Fruit fly (Drosophila melanogaster) Kc167 (cell line): Measurements from ENCODE around the gene Lkb1.

Experiments used
- Myc ChIP-seq: fragments of >200 bp; optimal IDR thresholded peaks from 2 replicates; lab custom pipeline; 2017; ENCODE audit warnings: missing external identifiers
- Sin3A ChIP-seq: fragments of >200 bp; optimal IDR thresholded peaks from 2 replicates; lab custom pipeline; 2018; ENCODE audit warnings: missing external identifiers
- h ChIP-seq: fragments of >200 bp; optimal IDR thresholded peaks from 3 replicates; lab custom pipeline; 2018; ENCODE audit warnings: missing external identifiers
- insv ChIP-seq: fragments of >200 bp; optimal IDR thresholded peaks from 3 replicates; lab custom pipeline; 2018; ENCODE audit warnings: missing external identifiers
- psq ChIP-seq: fragments of >200 bp; optimal IDR thresholded peaks from 2 replicates; lab custom pipeline; 2017; ENCODE audit warnings: missing external identifiers
- ttk ChIP-seq: sonication (Bioruptor generic); optimal IDR thresholded peaks from 2 replicates; lab custom pipeline; 2017; ENCODE audit warnings: missing external identifiers

Lkb1 gene

DNA sequence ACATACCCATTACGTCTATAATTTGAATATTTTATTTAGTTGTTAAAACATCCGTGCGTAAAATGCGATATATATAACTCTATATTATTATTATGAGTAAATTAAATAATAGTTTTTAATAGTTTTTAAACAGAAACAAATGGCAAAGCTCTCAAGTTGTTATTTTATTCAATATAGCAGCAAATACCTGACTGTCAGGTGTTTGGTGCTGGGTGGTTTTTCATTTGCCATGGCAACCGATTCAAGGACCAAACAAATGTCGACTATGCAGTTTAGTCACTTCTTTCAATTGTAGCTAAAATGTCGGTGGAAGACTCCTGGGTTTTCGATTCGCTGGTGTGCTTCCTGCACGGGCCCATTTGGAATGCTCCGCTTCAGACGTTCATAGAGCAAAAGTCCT lies 17.4 kb downstream of the Lkb1 start, which contains the start of gene CG14367:
CG14367 (plus strand) TSS at position 301 of the 400 bp plus-strand sequence.
- TF ChIP-seq Sin3A = no peak

DNA sequence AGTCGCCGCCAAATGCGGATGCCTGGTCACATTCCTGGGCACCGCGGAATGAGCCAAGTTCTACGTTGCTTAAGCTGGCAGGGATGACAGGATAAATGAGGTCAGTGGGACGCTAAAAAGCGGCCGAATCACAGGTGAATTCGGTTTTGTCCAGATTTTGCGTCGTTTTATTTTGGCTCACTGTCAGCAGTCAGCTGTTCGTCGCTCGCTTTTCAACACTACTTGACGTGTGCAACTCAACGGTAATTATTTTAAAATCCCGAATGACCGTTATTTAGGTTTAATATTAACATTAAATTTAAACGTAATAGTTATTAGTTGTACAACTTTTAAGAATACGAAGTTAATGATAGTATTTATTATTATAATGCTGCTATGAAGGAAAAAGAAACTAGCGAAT lies 23.0 kb downstream of the Lkb1 start:
- TF ChIP-seq Myc (lab: Kevin White, UChicago) (no peak), ttk (lab: Kevin White, UChicago) (no peak), Sin3A (no peak), h (lab: Kevin White, UChicago) (no peak), insv (lab: Kevin White, UChicago) (no peak), psq (lab: Kevin White, UChicago) (no peak)

DNA sequence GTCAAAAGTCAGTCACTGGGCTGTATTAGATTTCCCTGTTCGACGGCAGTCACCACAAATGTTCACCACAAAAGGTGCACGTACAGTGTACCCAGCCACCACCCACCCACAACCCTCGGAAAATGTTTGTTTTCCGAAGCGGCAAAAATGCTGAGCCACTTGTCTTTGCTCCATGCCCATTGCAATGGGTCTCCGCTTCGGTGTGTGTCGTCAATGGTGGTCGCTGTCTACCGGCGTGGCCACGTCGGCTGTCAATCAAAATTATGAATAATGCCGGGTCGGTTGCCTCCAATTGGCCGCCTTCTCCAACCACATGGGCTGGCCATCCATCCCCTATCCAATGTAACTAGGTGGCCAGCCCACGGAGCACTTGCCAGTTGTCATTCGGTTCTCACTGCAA lies 23.8 kb downstream of the Lkb1 start, which contains the start of gene ninaB:
ninaB (plus strand) TSS at position 374 of the 400 bp plus-strand sequence.
- TF ChIP-seq ttk (lab: Kevin White, UChicago) = no peak
- TF ChIP-seq psq (lab: Kevin White, UChicago) = no peak

- TF ChIP-seq insv (lab: Kevin White, UChicago) (no peak), Myc (lab: Kevin White, UChicago) (no peak), h (lab: Kevin White, UChicago) (no peak), ttk (lab: Kevin White, UChicago) (no peak), Sin3A (no peak), psq (lab: Kevin White, UChicago) (no peak)
Observed at dm6 chr3R:13700738-13701137, 24.4 kb downstream of the Lkb1 start, which contains the start of gene f-cup. Gene f-cup, minus strand, starts transcription at chr3R:13700838.

DNA sequence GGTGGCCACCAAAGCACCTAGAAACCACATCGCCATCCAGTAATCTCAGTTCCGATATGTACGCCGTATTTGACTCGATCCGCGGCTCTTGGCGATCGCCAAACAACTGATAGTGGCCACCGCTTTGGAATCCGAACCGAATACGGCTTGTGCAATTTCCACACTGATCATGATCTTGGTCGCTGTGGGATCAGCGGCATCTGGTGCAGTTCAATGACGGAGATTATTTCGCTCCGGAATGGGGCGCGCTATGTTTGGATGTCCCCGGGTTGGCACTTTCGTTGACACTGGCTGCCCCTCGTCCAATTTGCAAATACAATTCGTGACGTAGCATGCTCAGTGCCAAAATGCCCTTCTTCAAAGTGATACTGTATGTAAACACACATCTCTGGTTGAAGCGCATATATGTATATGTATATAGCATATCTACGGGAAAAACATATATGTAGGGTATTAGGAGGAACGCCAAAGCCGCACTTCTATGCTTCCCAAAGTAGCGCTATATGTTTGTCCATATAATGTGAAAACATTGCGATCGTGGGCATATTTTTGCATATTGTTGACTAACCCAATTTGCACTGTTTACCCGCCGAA lies 29.0 kb downstream of the Lkb1 start, which contains the start of gene Adgf-D:
Adgf-D (minus strand) TSS at position 111 of the 594 bp plus-strand sequence.
- no peak for TF ChIP-seq Myc (lab: Kevin White, UChicago)
- TF ChIP-seq psq (lab: Kevin White, UChicago) = no peak
- TF ChIP-seq h (lab: Kevin White, UChicago) = no peak

DNA sequence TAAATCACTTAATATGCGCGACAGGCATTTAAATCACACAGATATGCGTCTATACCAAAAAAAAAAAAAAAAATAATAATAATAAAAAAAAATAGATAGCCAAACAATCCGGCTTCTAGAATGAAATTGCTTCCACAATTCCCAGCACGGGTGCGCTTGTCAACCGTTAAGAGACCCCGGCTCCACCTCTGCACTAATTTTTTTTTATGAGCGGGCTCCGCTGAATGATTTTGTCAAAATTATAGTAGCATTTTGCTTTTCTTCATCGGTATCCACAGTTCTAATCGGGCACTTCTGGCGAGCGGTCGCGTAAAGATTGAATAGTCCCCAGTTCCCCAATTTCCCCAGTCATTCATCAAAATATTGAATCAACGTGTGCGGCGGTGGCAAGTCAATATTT lies 30.1 kb downstream of the Lkb1 start, which contains the start of gene Adgf-C:
Adgf-C (plus strand) TSS at position 301 of the 400 bp plus-strand sequence.
- TF ChIP-seq insv (lab: Kevin White, UChicago) (no peak), Myc (lab: Kevin White, UChicago) (no peak), ttk (lab: Kevin White, UChicago) (no peak)

DNA sequence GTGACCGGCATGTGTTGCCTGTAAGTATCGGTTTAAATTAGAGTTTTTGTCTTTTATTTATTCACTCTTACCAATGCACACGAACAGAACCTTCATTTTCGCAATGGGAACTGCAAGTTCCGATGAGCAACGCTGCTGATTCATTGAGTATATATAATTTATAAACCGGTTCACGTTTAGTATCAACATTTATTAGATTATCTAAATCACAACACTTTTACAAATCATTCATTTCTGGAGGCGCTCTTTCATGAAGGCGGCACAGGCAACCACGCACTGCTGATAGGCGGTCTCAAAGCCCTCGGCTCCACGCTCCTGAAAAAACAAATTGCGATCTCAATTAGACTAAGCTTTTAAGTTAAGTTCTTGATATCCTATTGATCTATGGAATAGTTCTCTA lies 33.5 kb downstream of the Lkb1 start, which contains the start of gene Argp:
Argp (minus strand) TSS at position 101 of the 400 bp plus-strand sequence.
- TF ChIP-seq h (lab: Kevin White, UChicago) (no peak), Myc (lab: Kevin White, UChicago) (no peak), ttk (lab: Kevin White, UChicago) (no peak), Sin3A (no peak), insv (lab: Kevin White, UChicago) (no peak)

DNA sequence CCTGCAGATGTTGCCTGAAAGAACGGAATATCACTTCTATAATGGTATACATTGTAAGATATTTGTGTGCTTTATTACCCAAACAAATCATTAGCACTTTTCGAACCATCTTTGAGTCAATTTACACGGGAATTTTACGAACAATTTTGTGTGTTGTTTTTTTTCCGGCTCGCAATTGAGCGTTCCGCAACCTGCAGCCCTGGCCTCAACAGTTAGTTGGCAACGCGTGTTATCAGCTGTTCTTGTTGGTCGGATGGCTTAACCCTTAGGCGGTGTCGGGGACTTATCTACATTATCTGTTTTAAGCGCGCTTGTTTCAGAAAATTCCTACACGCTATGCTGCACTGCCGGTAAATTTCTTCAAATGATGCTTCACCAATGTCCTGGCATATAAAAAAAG lies 34.3 kb downstream of the Lkb1 start:
- TF ChIP-seq insv (lab: Kevin White, UChicago) = no peak
- TF ChIP-seq Myc (lab: Kevin White, UChicago) = no peak
- no peak for TF ChIP-seq ttk (lab: Kevin White, UChicago)
- TF ChIP-seq h (lab: Kevin White, UChicago) = no peak
- no peak for TF ChIP-seq Sin3A
- TF ChIP-seq psq (lab: Kevin White, UChicago) = no peak

DNA sequence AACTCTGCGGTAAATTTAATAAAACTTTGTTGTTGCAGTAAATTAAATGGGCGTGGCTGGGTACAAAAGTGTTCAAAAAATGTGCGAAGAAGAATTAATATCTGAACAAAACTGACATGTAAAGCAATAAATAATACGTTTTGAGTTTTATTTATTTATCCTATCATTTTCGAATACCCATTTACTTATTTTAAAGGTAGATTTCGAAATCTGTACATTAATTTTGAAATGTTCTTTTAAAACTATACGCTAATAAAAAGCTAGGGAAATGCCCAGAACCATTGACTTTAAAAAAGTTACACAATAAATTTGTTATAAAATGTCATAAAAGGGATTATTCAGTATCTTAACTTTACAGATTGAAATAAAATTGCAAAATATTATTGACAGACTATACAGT lies 35.4 kb downstream of the Lkb1 start, which contains the start of the genes primo-1 and primo-2:
primo-1 (minus strand) TSS at position 101 of the 400 bp plus-strand sequence.
primo-2 (minus strand) TSS at position 101 of the 400 bp plus-strand sequence.
- TF ChIP-seq h (lab: Kevin White, UChicago) (no peak), Myc (lab: Kevin White, UChicago) (no peak), psq (lab: Kevin White, UChicago) (no peak), ttk (lab: Kevin White, UChicago) (no peak), Sin3A (no peak), insv (lab: Kevin White, UChicago) (no peak)

DNA sequence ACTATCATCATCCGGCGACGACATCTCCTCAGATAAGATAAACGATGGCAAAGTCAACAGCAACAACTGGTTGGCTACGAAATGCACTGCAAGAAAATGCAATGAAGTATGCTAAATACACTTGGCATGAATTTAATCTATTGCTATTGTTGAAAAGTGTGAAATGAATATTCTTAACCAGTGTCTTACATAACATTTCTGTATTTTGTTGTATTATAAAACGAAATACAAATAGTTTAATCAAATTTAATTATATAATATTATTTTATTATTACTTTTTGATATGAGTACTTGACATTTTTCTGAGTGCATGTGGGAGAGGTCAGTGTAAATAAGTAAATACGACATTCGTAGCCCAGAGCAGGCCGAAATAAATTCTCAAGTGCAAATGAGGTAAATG lies 37.2 kb downstream of the Lkb1 start:
- TF ChIP-seq ttk (lab: Kevin White, UChicago) (no peak), psq (lab: Kevin White, UChicago) (no peak)

- TF ChIP-seq Myc (lab: Kevin White, UChicago) = no peak
- no peak for TF ChIP-seq h (lab: Kevin White, UChicago)
- no peak for TF ChIP-seq ttk (lab: Kevin White, UChicago)
- TF ChIP-seq psq (lab: Kevin White, UChicago) = no peak
- no peak for TF ChIP-seq insv (lab: Kevin White, UChicago)
- TF ChIP-seq Sin3A = no peak
Observed at dm6 chr3R:13713984-13714532, 37.7 kb downstream of the Lkb1 start.

DNA sequence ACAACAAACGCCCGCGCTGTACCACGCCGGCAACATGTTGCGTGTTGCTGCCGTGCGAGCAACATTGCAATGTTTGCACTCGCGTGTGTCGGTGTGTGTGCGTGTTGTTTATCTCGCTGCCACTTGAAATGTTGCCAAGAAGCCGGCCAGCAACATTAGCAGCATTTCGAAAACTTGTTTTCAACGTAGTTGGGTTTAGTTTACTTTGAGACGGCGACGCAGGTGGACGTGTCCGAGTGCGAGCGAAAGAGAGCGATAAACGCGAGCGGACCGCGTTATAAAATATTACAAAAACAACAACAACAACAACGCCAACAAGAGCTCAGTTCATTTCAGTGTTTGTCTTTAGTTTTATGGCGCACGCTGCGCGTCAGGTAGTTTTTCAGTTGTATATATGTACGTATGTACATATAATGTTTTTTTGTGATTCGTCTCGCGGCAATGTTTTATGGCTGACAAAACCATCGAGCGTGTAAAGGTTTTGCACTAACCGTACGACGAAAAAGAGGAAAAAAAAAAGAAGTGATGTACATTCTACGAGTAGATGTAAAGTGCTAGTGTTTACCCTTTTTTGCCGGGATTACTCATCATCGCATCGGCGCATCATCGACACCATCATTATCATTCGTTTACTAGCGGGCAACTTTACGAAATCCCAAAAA lies 38.8 kb downstream of the Lkb1 start, which contains the start of gene kmr:
kmr (plus strand) TSS at position 196 of the 662 bp plus-strand sequence.
- no peak for TF ChIP-seq h (lab: Kevin White, UChicago)
- TF ChIP-seq Sin3A = no peak
- no peak for TF ChIP-seq ttk (lab: Kevin White, UChicago)
